Fruit fly (Drosophila melanogaster): ENCODE data around the gene Gug.

Gug gene

DNA sequence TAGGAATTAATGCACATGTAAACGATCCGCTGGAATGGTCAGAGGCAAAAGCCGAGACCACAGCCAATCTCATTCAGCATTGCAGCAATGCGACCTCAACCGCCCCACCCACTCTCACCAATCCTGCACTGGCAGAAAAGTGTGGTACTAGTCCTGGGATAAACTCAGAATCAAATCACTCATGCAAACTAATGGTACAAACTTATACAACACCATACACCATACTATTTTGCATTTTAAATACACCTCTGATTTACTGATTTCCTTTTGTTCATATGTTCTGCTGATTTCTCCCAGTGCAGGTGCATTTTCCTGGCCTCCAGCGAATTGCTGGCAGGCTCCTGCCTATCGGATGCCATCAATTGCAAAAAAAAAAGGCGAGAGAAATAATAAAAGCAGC is 30.7 kb upstream of the Gug start (continued):
- TF ChIP-seq CG8944 (GFP tag; optimal IDR thresholded peaks at IDR 0.05) (peak; percentile 18), mirr (GFP tag; optimal IDR thresholded peaks at IDR 0.05) (no peak), stc (GFP tag; IDR thresholded peaks at IDR 0.05) (0 out of 2 replicates have a peak, but pooled peaks have one; percentile 17), dimm (GFP tag; IDR thresholded peaks at IDR 0.05) (no peak), sens (GFP tag) (peak; percentile 80), row (GFP tag; IDR thresholded peaks at IDR 0.05) (0 out of 3 replicates have a peak, but pooled peaks have one; percentile 22), luna (GFP tag; optimal IDR thresholded peaks at IDR 0.05) (no peak), bab2 (GFP tag; optimal IDR thresholded peaks at IDR 0.05) (peak; percentile 33), CG17359 (tag; optimal IDR thresholded peaks at IDR 0.05) (peak; percentile 37), CG1233 (GFP tag; optimal IDR thresholded peaks at IDR 0.05) (no peak), abd-A (tag; optimal IDR thresholded peaks at IDR 0.05) (no peak), Blimp-1 (GFP tag; optimal IDR thresholded peaks at IDR 0.05) (peak; percentile 47), HLHmδ (GFP tag; optimal IDR thresholded peaks at IDR 0.05) (no peak), bcd (GFP tag; optimal IDR thresholded peaks at IDR 0.05) (peak; percentile 16), CG6765 (GFP tag; optimal IDR thresholded peaks at IDR 0.05) (no peak), Ssrp (tag; optimal IDR thresholded peaks at IDR 0.05) (peak; percentile 29), ind (GFP tag; optimal IDR thresholded peaks at IDR 0.05) (peak; percentile 13), slbo (GFP tag; IDR thresholded peaks at IDR 0.05) (0 out of 2 replicates have a peak, but pooled peaks have one; percentile 20), Gug (GFP tag; IDR thresholded peaks at IDR 0.05) (peak; percentile 35; the same call in 1 of the 4 replicates), Rfx (GFP tag; IDR thresholded peaks at IDR 0.05) (no peak), CG2875 (GFP tag; optimal IDR thresholded peaks at IDR 0.05) (peak; percentile 0), dpn (GFP tag; optimal IDR thresholded peaks at IDR 0.05) (peak in 1 of 2 experiments; percentile 18), pum (GFP tag; optimal IDR thresholded peaks at IDR 0.05) (peak; percentile 17), CG4820 (GFP tag; optimal IDR thresholded peaks at IDR 0.05) (peak; percentile 12), CG10462 (GFP tag; optimal IDR thresholded peaks at IDR 0.05) (no peak), CG18262 (tag; optimal IDR thresholded peaks at IDR 0.05) (peak; percentile 25), maf-S (GFP tag; optimal IDR thresholded peaks at IDR 0.05) (no peak), pnt (GFP tag; optimal IDR thresholded peaks at IDR 0.05) (peak; percentile 10), CG1529 (GFP tag; optimal IDR thresholded peaks at IDR 0.05) (peak; percentile 2), CG2712 (tag; optimal IDR thresholded peaks at IDR 0.05) (peak; percentile 32), CG17328 (GFP tag; IDR thresholded peaks at IDR 0.05) (no peak), CG17385 (GFP tag; optimal IDR thresholded peaks at IDR 0.05) (no peak), az2 (GFP tag; optimal IDR thresholded peaks at IDR 0.05) (peak; percentile 19), Xrp1 (GFP tag; IDR thresholded peaks at IDR 0.05) (peak; percentile 34; the same call in 1 of the 2 replicates), her (GFP tag; optimal IDR thresholded peaks at IDR 0.05) (no peak), CG6689 (GFP tag; IDR thresholded peaks at IDR 0.05) (peak; percentile 19; the same call in 1 of the 2 replicates), prd (optimal IDR thresholded peaks at IDR 0.05) (no peak), prd (GFP tag; IDR thresholded peaks at IDR 0.05) (peak; percentile 53; the same call in 2 of the 3 replicates), so (GFP tag; IDR thresholded peaks at IDR 0.05) (no peak), Pdp1 (GFP tag; optimal IDR thresholded peaks at IDR 0.05) (no peak), phol (tag; optimal IDR thresholded peaks at IDR 0.05) (peak; percentile 33), dmrt11E (tag; optimal IDR thresholded peaks at IDR 0.05) (no peak), fd96Cb (tag; optimal IDR thresholded peaks at IDR 0.05) (peak; percentile 43), HLH3B (GFP tag; IDR thresholded peaks at IDR 0.05) (peak; percentile 39; the same call in 1 of the 2 replicates), E2f1 (GFP tag; IDR thresholded peaks at IDR 0.05) (peak; percentile 34; the same call in 1 of the 2 replicates), ATbp (GFP tag; optimal IDR thresholded peaks at IDR 0.05) (peak; percentile 54), lmd (GFP tag; IDR thresholded peaks at IDR 0.05) (peak; percentile 43), Sox100B (GFP tag; optimal IDR thresholded peaks at IDR 0.05) (no peak), CG1602 (GFP tag; optimal IDR thresholded peaks at IDR 0.05) (no peak), bsh (GFP tag; optimal IDR thresholded peaks at IDR 0.05) (peak; percentile 43 to 62), CG8388 (GFP tag; optimal IDR thresholded peaks at IDR 0.05) (peak; percentile 9)

Measured in whole organism, embryonic.